Worm (Caenorhabditis elegans) whole organism, young adult: ENCODE data around the gene T28A11.4.

ENCODE experiments used
- bed-2 ChIP-seq: fragments of 200-800 bp; sonication (Bioruptor generic); IDR thresholded peaks from 2 replicates; pipeline ENCODE4 v1.3.6; 2022; ENCODE audit warnings: missing genetic modification reagents, missing genetic modification characterization, missing compliant biosample characterization
- egrh-3 ChIP-seq: fragments of 200-800 bp; sonication (Bioruptor generic); IDR thresholded peaks from 2 replicates; pipeline ENCODE4 v1.3.6; 2022; ENCODE audit warnings: missing genetic modification reagents, missing genetic modification characterization, missing compliant biosample characterization
- lin-54 ChIP-seq: fragments of 200-800 bp; sonication (Bioruptor generic); optimal IDR thresholded peaks from 2 replicates; lab custom pipeline; 2018; ENCODE audit warnings: mild to moderate bottlenecking, missing genetic modification characterization, missing compliant biosample characterization
- tlf-1 ChIP-seq: fragments of 200-800 bp; sonication (Bioruptor generic); optimal IDR thresholded peaks from 2 replicates; lab custom pipeline; 2018; ENCODE audit warnings: mild to moderate bottlenecking, missing genetic modification characterization, missing compliant biosample characterization
- unc-62 ChIP-seq: fragments of 150-350 bp; optimal IDR thresholded peaks from 2 replicates; lab custom pipeline; 2014; ENCODE audit warnings: missing biosample characterization, missing genetic modification reagents, missing genetic modification characterization

DNA sequence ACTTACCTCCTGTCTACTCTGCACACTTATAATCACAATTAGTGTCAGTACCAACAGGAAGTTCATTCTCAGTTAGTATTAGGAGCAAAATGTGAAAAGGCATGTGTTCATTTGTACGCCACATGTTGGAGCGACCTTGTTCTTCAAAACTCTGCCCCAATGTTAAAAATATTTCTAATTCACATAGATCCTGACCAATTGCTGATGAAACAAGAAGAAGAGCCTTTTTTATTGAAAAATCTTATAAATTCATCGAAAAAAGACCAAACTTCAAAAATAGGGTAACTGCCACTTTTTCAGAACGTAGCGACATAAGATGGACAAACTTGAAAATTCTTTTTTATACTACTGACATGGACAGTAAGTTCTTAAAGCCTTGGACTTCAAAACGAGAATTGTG lies 7.7 kb upstream of the T28A11.4 start, which contains the start of gene T28A11.17:
- TF ChIP-seq tlf-1 (GFP tag; lab: Kevin White, UChicago) (no peak), egrh-3 (GFP tag; lab: Robert Waterston, UW) (no peak), unc-62 (GFP tag; lab: Kevin White, UChicago) (no peak), lin-54 (GFP tag; lab: Kevin White, UChicago) (no peak), bed-2 (GFP tag; lab: Robert Waterston, UW) (no peak)
